Worm (Caenorhabditis elegans) whole organism, mixed stage, embryonic: ENCODE measurements around the gene F52E1.9.

ENCODE experiments used
- M03D4.4 ChIP-seq: sonication (generic microtip); optimal IDR thresholded peaks from 2 replicates; lab custom pipeline; 2017; ENCODE audit warnings: mild to moderate bottlenecking, missing genetic modification characterization, missing compliant biosample characterization
- elt-1 ChIP-seq: sonication (generic microtip); optimal IDR thresholded peaks from 2 replicates; lab custom pipeline; 2017; ENCODE audit warnings: missing genetic modification characterization, mild to moderate bottlenecking, missing compliant biosample characterization, antibody characterized with exemption, moderate library complexity, borderline replicate concordance; ENCODE audit not compliant: insufficient read depth
- elt-3 ChIP-seq: fragments of 150-350 bp; optimal IDR thresholded peaks from 2 replicates; lab custom pipeline; 2014; ENCODE audit warnings: missing biosample characterization, missing genetic modification characterization
- flh-1 ChIP-seq: fragments of 200-800 bp; sonication (Bioruptor generic); optimal IDR thresholded peaks from 2 replicates; lab custom pipeline; 2018; ENCODE audit warnings: mild to moderate bottlenecking, missing genetic modification characterization, moderate library complexity, missing compliant biosample characterization
- lin-13 ChIP-seq: fragments of 150-350 bp; optimal IDR thresholded peaks from 2 replicates; lab custom pipeline; 2014; ENCODE audit warnings: missing biosample characterization, missing genetic modification characterization
- lsy-2 ChIP-seq: fragments of 150-350 bp; optimal IDR thresholded peaks from 2 replicates; lab custom pipeline; 2014; ENCODE audit warnings: missing biosample characterization, missing genetic modification characterization
- mab-5 ChIP-seq: fragments of 150-350 bp; optimal IDR thresholded peaks from 2 replicates; lab custom pipeline; 2014; ENCODE audit warnings: missing biosample characterization, missing genetic modification characterization
- nhr-2 ChIP-seq: fragments of 150-350 bp; optimal IDR thresholded peaks from 2 replicates; lab custom pipeline; 2014; ENCODE audit warnings: missing biosample characterization, missing genetic modification characterization
- nhr-237 ChIP-seq: fragments of 150-350 bp; optimal IDR thresholded peaks from 2 replicates; lab custom pipeline; 2014; ENCODE audit warnings: missing biosample characterization, missing genetic modification characterization
- snpc-4 ChIP-seq: fragments of 150-350 bp; optimal IDR thresholded peaks from 2 replicates; lab custom pipeline; 2014; ENCODE audit warnings: missing biosample characterization, missing genetic modification characterization
- ztf-11 ChIP-seq: fragments of 150-350 bp; optimal IDR thresholded peaks from 2 replicates; lab custom pipeline; 2014; ENCODE audit warnings: missing biosample characterization, missing genetic modification characterization

DNA sequence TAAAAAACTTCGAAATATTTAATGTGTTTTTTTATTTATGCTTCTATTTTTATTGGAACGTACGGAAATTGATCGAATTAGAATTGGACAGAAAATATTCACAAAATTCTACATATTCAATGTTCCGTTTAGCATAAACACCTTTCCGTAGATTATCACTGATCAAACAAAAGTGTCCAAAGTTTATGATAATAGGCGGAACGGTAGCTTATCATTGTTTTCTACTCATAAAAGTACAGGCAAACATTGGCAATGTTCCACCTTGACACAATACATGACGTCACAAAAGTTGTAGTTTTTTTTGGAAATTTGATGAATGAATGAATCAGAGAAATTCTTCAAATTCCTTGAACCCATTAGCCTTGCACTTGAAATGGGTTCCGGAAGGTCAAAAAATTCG lies 1.4 kb upstream of the F52E1.9 start:
- TF ChIP-seq ztf-11 (tag; lab: Kevin White, UChicago) (no peak), elt-1 (tag; lab: Kevin White, UChicago) (no peak), nhr-2 (tag; lab: Kevin White, UChicago) (no peak), mab-5 (tag; lab: Kevin White, UChicago) (no peak), lin-13 (tag; lab: Kevin White, UChicago) (no peak), elt-3 (no peak), lsy-2 (tag; lab: Kevin White, UChicago) (no peak), snpc-4 (tag; lab: Kevin White, UChicago) (no peak), M03D4.4 (tag; lab: Kevin White, UChicago) (no peak), nhr-237 (tag; lab: Kevin White, UChicago) (no peak), flh-1 (GFP tag; lab: Kevin White, UChicago) (no peak)
